Worm (Caenorhabditis elegans) whole organism, young adult: Measurements from ENCODE around the gene T24A6.1.

Experiments
- dpl-1 ChIP-seq: fragments of 150-350 bp; optimal IDR thresholded peaks from 2 replicates; lab custom pipeline; 2014; ENCODE audit warnings: missing biosample characterization, missing genetic modification reagents, missing genetic modification characterization
- let-607 ChIP-seq, 2 experiments: fragments of 200-800 bp in 1 of 2; sonication (Bioruptor generic) in 1 of 2; sonication (generic microtip) in 1 of 2; optimal IDR thresholded peaks; 2 replicates each; lab custom pipeline; 2016 to 2018; ENCODE audit warnings: mild to moderate bottlenecking in 2 of 2, missing compliant biosample characterization in 2 of 2, missing genetic modification characterization in 2 of 2, moderate library complexity in 2 of 2, missing genotype in 1 of 2
- madf-6 ChIP-seq: fragments of 200-800 bp; sonication (Bioruptor generic); IDR thresholded peaks from 2 replicates; pipeline ENCODE4 v1.3.6; 2022; ENCODE audit warnings: missing genetic modification reagents, missing genetic modification characterization, missing compliant biosample characterization

DNA sequence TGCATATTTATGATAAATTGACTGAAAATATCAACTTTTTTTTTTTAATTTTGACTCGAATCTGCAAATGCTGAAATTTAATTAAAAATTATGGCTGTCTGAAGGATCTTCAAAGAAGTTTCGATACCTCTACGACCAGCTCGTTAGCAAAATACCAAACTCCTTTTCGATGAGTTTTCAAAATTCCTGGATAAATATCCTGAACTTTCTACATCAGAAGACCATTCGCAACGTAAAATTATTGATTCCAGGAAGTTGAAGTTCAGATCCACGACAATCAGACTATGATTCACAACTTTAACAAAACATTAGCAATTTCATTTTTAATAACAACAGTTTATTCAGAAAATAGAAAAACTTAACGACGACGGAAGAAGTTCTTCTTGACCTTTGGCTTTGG lies 26.2 kb downstream of the T24A6.1 start:
- TF ChIP-seq madf-6 (peak; percentile 84), dpl-1 (no peak), let-607 (tag; optimal IDR thresholded peaks at IDR 0.05; lab: Kevin White, UChicago) (peak in 1 of 2 experiments; percentile 7)
